Worm (Caenorhabditis elegans) whole organism, L2 larva: ENCODE measurements around the gene sto-5.

Experiments used
- C34F6.9 ChIP-seq: fragments of 150-350 bp; optimal IDR thresholded peaks from 2 replicates; lab custom pipeline; 2014; ENCODE audit warnings: missing biosample characterization, missing genetic modification characterization
- aly-2 ChIP-seq: fragments of 150-350 bp; optimal IDR thresholded peaks from 2 replicates; lab custom pipeline; 2014; ENCODE audit warnings: missing biosample characterization, missing genetic modification characterization
- fos-1 ChIP-seq: fragments of 150-350 bp; optimal IDR thresholded peaks from 2 replicates; lab custom pipeline; 2014; ENCODE audit warnings: missing biosample characterization, missing genetic modification characterization
- lsy-2 ChIP-seq, 2 experiments: fragments of 150-350 bp in 1 of 2; sonication (generic microtip) in 1 of 2; optimal IDR thresholded peaks; 2 replicates each; lab custom pipeline; 2014 to 2017; ENCODE audit warnings: missing biosample characterization in 2 of 2, missing genetic modification characterization in 2 of 2
- mdl-1 ChIP-seq, 2 experiments: fragments of 150-350 bp in 1 of 2; sonication (generic microtip) in 1 of 2; optimal IDR thresholded peaks; 2 replicates each; lab custom pipeline; 2017; ENCODE audit warnings: missing biosample characterization in 2 of 2, missing genetic modification characterization in 2 of 2
- nhr-10 ChIP-seq: sonication (generic microtip); optimal IDR thresholded peaks from 2 replicates; lab custom pipeline; 2017; ENCODE audit warnings: missing biosample characterization, missing genetic modification characterization
- nhr-12 ChIP-seq: fragments of 150-350 bp; optimal IDR thresholded peaks from 2 replicates; lab custom pipeline; 2014; ENCODE audit warnings: missing biosample characterization, missing genetic modification characterization
- nhr-129 ChIP-seq: fragments of 150-350 bp; optimal IDR thresholded peaks from 2 replicates; lab custom pipeline; 2014; ENCODE audit warnings: missing biosample characterization, missing genetic modification characterization
- nhr-237 ChIP-seq: fragments of 150-350 bp; optimal IDR thresholded peaks from 2 replicates; lab custom pipeline; 2014; ENCODE audit warnings: missing biosample characterization, missing genetic modification characterization
- nhr-77 ChIP-seq: fragments of 150-350 bp; optimal IDR thresholded peaks from 2 replicates; lab custom pipeline; 2014; ENCODE audit warnings: missing biosample characterization, missing genetic modification characterization
- sma-9 ChIP-seq, 2 experiments: fragments of 150-350 bp in 1 of 2; sonication (generic microtip) in 1 of 2; optimal IDR thresholded peaks; 2 replicates each; lab custom pipeline; 2014 to 2016; ENCODE audit warnings: missing genetic modification characterization in 2 of 2, mild to moderate bottlenecking in 1 of 2, missing biosample characterization in 1 of 2, missing compliant biosample characterization in 1 of 2, missing genetic modification reagents in 1 of 2, moderate library complexity in 1 of 2
- zag-1 ChIP-seq: fragments of 150-350 bp; optimal IDR thresholded peaks from 2 replicates; lab custom pipeline; 2014; ENCODE audit warnings: missing biosample characterization, missing genetic modification characterization

ce11 chrX:16770398-16770797 is 54.9 kb downstream of the sto-5 start, which contains the start of gene mct-6:
- TF ChIP-seq fos-1 = no peak
- no peak for TF ChIP-seq nhr-129 (tag; lab: Kevin White, UChicago)
- no peak for TF ChIP-seq lsy-2 (tag; optimal IDR thresholded peaks at IDR 0.05; lab: Kevin White, UChicago)
- TF ChIP-seq nhr-12 (tag; lab: Kevin White, UChicago) = no peak
- no peak for TF ChIP-seq aly-2 (tag; lab: Kevin White, UChicago)
- TF ChIP-seq zag-1 (tag; lab: Kevin White, UChicago) = no peak
- TF ChIP-seq C34F6.9 (tag; lab: Kevin White, UChicago) = no peak
- no peak for TF ChIP-seq nhr-10 (tag; lab: Kevin White, UChicago)
- no peak for TF ChIP-seq nhr-77 (tag; lab: Kevin White, UChicago)
- TF ChIP-seq nhr-237 (tag; lab: Kevin White, UChicago) = no peak
- no peak for TF ChIP-seq sma-9 (GFP tag; optimal IDR thresholded peaks at IDR 0.05; lab: Kevin White, UChicago)
- TF ChIP-seq sma-9 (tag; optimal IDR thresholded peaks at IDR 0.05; lab: Kevin White, UChicago) = no peak
- no peak for TF ChIP-seq mdl-1 (tag; optimal IDR thresholded peaks at IDR 0.05; lab: Kevin White, UChicago)
